Worm (Caenorhabditis elegans): ENCODE results near the gene str-33.

- TF ChIP-seq ama-1 (optimal IDR thresholded peaks at IDR 0.05) (peak; percentile 55), nhr-111 (GFP tag; optimal IDR thresholded peaks at IDR 0.05) (no peak), pha-4 (GFP tag; IDR thresholded peaks at IDR 0.05) (no peak), pha-4 (tag; optimal IDR thresholded peaks at IDR 0.05) (no peak), dpl-1 (GFP tag; optimal IDR thresholded peaks at IDR 0.05) (peak; percentile 72)
Observed at ce11 chrV:2694389-2694788, 33.9 kb upstream of the str-33 start, which contains the start of gene Y45G12B.2.

Measured in whole organism, L4 larva.